Worm (Caenorhabditis elegans): Measurements from ENCODE around the gene srx-90.
A peak's percentile ranks its signal among the peaks of the same experiment; 100 is the strongest.

srx-90 gene

ce11 chrV:11534495-11535189, 46.3 kb upstream of the srx-90 start:
- no peak for TF ChIP-seq lin-13 (GFP tag; optimal IDR thresholded peaks at IDR 0.05)
- no peak for TF ChIP-seq jun-1 (tag; optimal IDR thresholded peaks at IDR 0.05)
- TF ChIP-seq lin-38 (GFP tag; IDR thresholded peaks at IDR 0.05) = no peak; the same call in none of the 2 replicates
- TF ChIP-seq pqm-1 (tag; optimal IDR thresholded peaks at IDR 0.05) = peak; percentile 78
- no peak for TF ChIP-seq nhr-48 (tag; optimal IDR thresholded peaks at IDR 0.05)
- TF ChIP-seq nhr-111 (GFP tag; optimal IDR thresholded peaks at IDR 0.05) = no peak
- no peak for TF ChIP-seq unc-130 (GFP tag; optimal IDR thresholded peaks at IDR 0.05)
- no peak for TF ChIP-seq gei-8 (GFP tag; optimal IDR thresholded peaks at IDR 0.05)
- no peak for TF ChIP-seq ceh-62 (tag; optimal IDR thresholded peaks at IDR 0.05)
- TF ChIP-seq T26A8.4 (GFP tag; IDR thresholded peaks at IDR 0.05) = no peak
- no peak for TF ChIP-seq saeg-2 (GFP tag; IDR thresholded peaks at IDR 0.05)
- no peak; the same call in 1 of the 2 replicates for TF ChIP-seq madf-9 (GFP tag; conservative IDR thresholded peaks at IDR 0.05)
- TF ChIP-seq unc-62 (GFP tag; optimal IDR thresholded peaks at IDR 0.05 in 1 of 2) = peak in 1 of 2 experiments; percentile 79
- no peak for TF ChIP-seq unc-62 (tag; optimal IDR thresholded peaks at IDR 0.05)
- TF ChIP-seq duxl-1 (tag; optimal IDR thresholded peaks at IDR 0.05; ENCODE audit: poor library complexity) = no peak
- TF ChIP-seq mes-2 (tag; optimal IDR thresholded peaks at IDR 0.05; ENCODE audit: poor library complexity, severe bottlenecking) = peak; percentile 47
- peak; percentile 12 for TF ChIP-seq T20F7.1 (GFP tag; optimal IDR thresholded peaks at IDR 0.05)
- peak in 1 of 2 experiments; percentile 59 for TF ChIP-seq mdl-1 (tag; optimal IDR thresholded peaks at IDR 0.05)
- peak; percentile 84 for TF ChIP-seq nhr-77 (tag; optimal IDR thresholded peaks at IDR 0.05)
- TF ChIP-seq nhr-6 (tag; optimal IDR thresholded peaks at IDR 0.05) = no peak
- no peak for TF ChIP-seq arid-1 (GFP tag; conservative IDR thresholded peaks at IDR 0.05)
- no peak for TF ChIP-seq D1046.2 (GFP tag; IDR thresholded peaks at IDR 0.05)
- TF ChIP-seq Y105C5A.15 (GFP tag; IDR thresholded peaks at IDR 0.05) = no peak
- no peak for TF ChIP-seq F26F4.8 (GFP tag; conservative IDR thresholded peaks at IDR 0.05)
- peak; percentile 66 for TF ChIP-seq dmd-6 (GFP tag; IDR thresholded peaks at IDR 0.05)
- TF ChIP-seq ztf-7 (tag; optimal IDR thresholded peaks at IDR 0.05) = no peak
- TF ChIP-seq skn-1 (tag; optimal IDR thresholded peaks at IDR 0.05) = no peak
- TF ChIP-seq daf-16 (GFP tag; optimal IDR thresholded peaks at IDR 0.05) = no peak
- peak; percentile 77 for TF ChIP-seq daf-16 (tag; optimal IDR thresholded peaks at IDR 0.05)
- TF ChIP-seq mxl-3 (GFP tag; optimal IDR thresholded peaks at IDR 0.05) = peak; percentile 50
- no peak for TF ChIP-seq fos-1 (tag; optimal IDR thresholded peaks at IDR 0.05)
- TF ChIP-seq lsy-2 (tag; optimal IDR thresholded peaks at IDR 0.05) = peak in 1 of 2 experiments; percentile 64
- TF ChIP-seq zip-11 (GFP tag; IDR thresholded peaks at IDR 0.05) = no peak
- peak; percentile 94 for TF ChIP-seq nhr-28 (tag; optimal IDR thresholded peaks at IDR 0.05)
- TF ChIP-seq F44E2.7 (GFP tag; IDR thresholded peaks at IDR 0.05) = no peak
- TF ChIP-seq attf-4 (tag; optimal IDR thresholded peaks at IDR 0.05) = no peak
- TF ChIP-seq daf-12 (tag; optimal IDR thresholded peaks at IDR 0.05) = no peak
- TF ChIP-seq zip-2 (tag; optimal IDR thresholded peaks at IDR 0.05) = no peak
- peak; percentile 41 for TF ChIP-seq nhr-10 (tag; optimal IDR thresholded peaks at IDR 0.05)
- TF ChIP-seq ZK546.5 (tag; optimal IDR thresholded peaks at IDR 0.05) = no peak
- TF ChIP-seq spr-3 (GFP tag; optimal IDR thresholded peaks at IDR 0.05) = no peak
- TF ChIP-seq hlh-11 (tag; optimal IDR thresholded peaks at IDR 0.05) = peak; percentile 84
- TF ChIP-seq mep-1 (tag; optimal IDR thresholded peaks at IDR 0.05) = peak; percentile 56
- 0 out of 2 replicates have a peak, but pooled peaks have one; percentile 28 for TF ChIP-seq php-3 (GFP tag; IDR thresholded peaks at IDR 0.05)
- TF ChIP-seq hlh-30 (tag; optimal IDR thresholded peaks at IDR 0.05; ENCODE audit: insufficient read depth) = peak; percentile 85
- TF ChIP-seq R02D3.7 (tag; optimal IDR thresholded peaks at IDR 0.05) = no peak
- no peak for TF ChIP-seq ZK337.2 (GFP tag; IDR thresholded peaks at IDR 0.05)
- peak; percentile 77 for TF ChIP-seq dve-1 (tag; optimal IDR thresholded peaks at IDR 0.05; ENCODE audit: insufficient read depth)
- peak; percentile 45 for TF ChIP-seq aha-1 (tag)
- peak; percentile 78 for TF ChIP-seq cey-2 (tag; optimal IDR thresholded peaks at IDR 0.05; ENCODE audit: borderline replicate concordance, insufficient read depth)
- TF ChIP-seq zfp-3 (GFP tag; conservative IDR thresholded peaks at IDR 0.05) = 0 out of 2 replicates have a peak, but pooled peaks have one; percentile 25
